Worm (Caenorhabditis elegans) whole organism, young adult: ENCODE data around the gene F59B8.1.

Experiments
- F57C9.4 ChIP-seq: sonication (generic microtip); optimal IDR thresholded peaks from 2 replicates; lab custom pipeline; 2017; ENCODE audit warnings: mild to moderate bottlenecking, missing genetic modification characterization, missing compliant biosample characterization
- ZK185.1 ChIP-seq: sonication (generic microtip); optimal IDR thresholded peaks from 2 replicates; lab custom pipeline; 2016; ENCODE audit warnings: mild to moderate bottlenecking, missing genetic modification characterization, missing compliant biosample characterization; ENCODE audit not compliant: poor library complexity, severe bottlenecking
- bed-1 ChIP-seq: fragments of 200-800 bp; sonication (Bioruptor generic); IDR thresholded peaks from 2 replicates; pipeline ENCODE4 v1.3.6; 2022; ENCODE audit warnings: missing genetic modification reagents, missing genetic modification characterization, missing compliant biosample characterization
- dpl-1 ChIP-seq: fragments of 150-350 bp; optimal IDR thresholded peaks from 2 replicates; lab custom pipeline; 2014; ENCODE audit warnings: missing biosample characterization, missing genetic modification reagents, missing genetic modification characterization
- egl-18 ChIP-seq: fragments of 200-800 bp; sonication (Bioruptor generic); IDR thresholded peaks from 2 replicates; pipeline ENCODE4 v1.3.6; 2022; ENCODE audit warnings: missing genetic modification reagents, missing genetic modification characterization, missing compliant biosample characterization
- egl-44 ChIP-seq: fragments of 200-800 bp; sonication (Bioruptor generic); IDR thresholded peaks from 2 replicates; pipeline ENCODE4 v1.3.6; 2022; ENCODE audit warnings: missing genetic modification reagents, missing genetic modification characterization, missing compliant biosample characterization
- fkh-3 ChIP-seq: sonication (generic microtip); optimal IDR thresholded peaks from 2 replicates; lab custom pipeline; 2016; ENCODE audit warnings: mild to moderate bottlenecking, missing genetic modification characterization, missing compliant biosample characterization
- lin-54 ChIP-seq: fragments of 200-800 bp; sonication (Bioruptor generic); optimal IDR thresholded peaks from 2 replicates; lab custom pipeline; 2018; ENCODE audit warnings: mild to moderate bottlenecking, missing genetic modification characterization, missing compliant biosample characterization
- mxl-1 ChIP-seq: sonication (generic microtip); optimal IDR thresholded peaks from 2 replicates; lab custom pipeline; 2016; ENCODE audit warnings: missing genetic modification characterization, missing compliant biosample characterization
- tbp1 ChIP-seq: fragments of 200-800 bp; sonication (Bioruptor generic); optimal IDR thresholded peaks from 2 replicates; lab custom pipeline; 2018; ENCODE audit warnings: mild to moderate bottlenecking, missing genetic modification characterization, missing compliant biosample characterization

- TF ChIP-seq lin-54 (no peak), egl-18 (GFP tag; lab: Robert Waterston, UW) (no peak), bed-1 (GFP tag; lab: Robert Waterston, UW) (no peak), tbp1 (GFP tag; lab: Kevin White, UChicago) (no peak), dpl-1 (GFP tag; lab: Kevin White, UChicago) (no peak), ZK185.1 (no peak), F57C9.4 (tag; lab: Kevin White, UChicago) (no peak), egl-44 (GFP tag; lab: Robert Waterston, UW) (no peak), fkh-3 (tag; lab: Kevin White, UChicago) (no peak), mxl-1 (tag; lab: Kevin White, UChicago) (no peak)
Measured at ce11 chrIV:9441391-9441790, 13.3 kb downstream of the F59B8.1 start.
